Fruit fly (Drosophila melanogaster) Kc167 (cell line): ENCODE data around the gene ND-18.

Experiments
- Myc ChIP-seq: fragments of >200 bp; optimal IDR thresholded peaks from 2 replicates; lab custom pipeline; 2017; ENCODE audit warnings: missing external identifiers
- Sin3A ChIP-seq: fragments of >200 bp; optimal IDR thresholded peaks from 2 replicates; lab custom pipeline; 2018; ENCODE audit warnings: missing external identifiers
- h ChIP-seq: fragments of >200 bp; optimal IDR thresholded peaks from 3 replicates; lab custom pipeline; 2018; ENCODE audit warnings: missing external identifiers
- insv ChIP-seq: fragments of >200 bp; optimal IDR thresholded peaks from 3 replicates; lab custom pipeline; 2018; ENCODE audit warnings: missing external identifiers
- psq ChIP-seq: fragments of >200 bp; optimal IDR thresholded peaks from 2 replicates; lab custom pipeline; 2017; ENCODE audit warnings: missing external identifiers
- ttk ChIP-seq: sonication (Bioruptor generic); optimal IDR thresholded peaks from 2 replicates; lab custom pipeline; 2017; ENCODE audit warnings: missing external identifiers

ND-18 gene

dm6 chrX:19495611-19496583 lies 3.7 kb downstream of the ND-18 start:
- TF ChIP-seq Sin3A (lab: Kevin White, UChicago) (no peak), insv (lab: Kevin White, UChicago) (no peak), ttk (no peak), psq (lab: Kevin White, UChicago) (no peak), Myc (lab: Kevin White, UChicago) (no peak), h (no peak)

- TF ChIP-seq Sin3A (lab: Kevin White, UChicago) (no peak), psq (lab: Kevin White, UChicago) (peak; percentile 88)
Observed at dm6 chrX:19496808-19497259, 4.6 kb downstream of the ND-18 start.

- TF ChIP-seq h (no peak), psq (lab: Kevin White, UChicago) (no peak), ttk (no peak), Sin3A (lab: Kevin White, UChicago) (no peak), insv (lab: Kevin White, UChicago) (no peak), Myc (lab: Kevin White, UChicago) (no peak)
Observed at dm6 chrX:19497782-19498440, 5.7 kb downstream of the ND-18 start.

dm6 chrX:19498755-19499321 lies 6.6 kb downstream of the ND-18 start:
- TF ChIP-seq Myc (lab: Kevin White, UChicago), result no peak
- TF ChIP-seq h, result no peak
- TF ChIP-seq ttk, result no peak
- no peak for TF ChIP-seq Sin3A (lab: Kevin White, UChicago)
- no peak for TF ChIP-seq psq (lab: Kevin White, UChicago)
- no peak for TF ChIP-seq insv (lab: Kevin White, UChicago)

- no peak for TF ChIP-seq psq (lab: Kevin White, UChicago)
- TF ChIP-seq Myc (lab: Kevin White, UChicago), result no peak
- TF ChIP-seq Sin3A (lab: Kevin White, UChicago), result no peak
- TF ChIP-seq h, result no peak
Observed at dm6 chrX:19501274-19501673, 9.1 kb downstream of the ND-18 start.

- TF ChIP-seq Myc (lab: Kevin White, UChicago), result no peak
- no peak for TF ChIP-seq ttk
- TF ChIP-seq insv (lab: Kevin White, UChicago), result no peak
- TF ChIP-seq Sin3A (lab: Kevin White, UChicago), result no peak
- no peak for TF ChIP-seq psq (lab: Kevin White, UChicago)
- TF ChIP-seq h, result no peak
Observed at dm6 chrX:19504170-19504765, 12.0 kb downstream of the ND-18 start.

- TF ChIP-seq psq (lab: Kevin White, UChicago) (peak; percentile 34), ttk (no peak)
Observed at dm6 chrX:19505334-19506185, 13.3 kb downstream of the ND-18 start.

dm6 chrX:19510204-19510603 lies 18.0 kb downstream of the ND-18 start:
- TF ChIP-seq Sin3A (lab: Kevin White, UChicago) (no peak), Myc (lab: Kevin White, UChicago) (no peak), insv (lab: Kevin White, UChicago) (no peak), psq (lab: Kevin White, UChicago) (no peak), h (no peak), ttk (no peak)

- no peak for TF ChIP-seq h
Observed at dm6 chrX:19520376-19520775, 28.2 kb downstream of the ND-18 start.

- TF ChIP-seq Myc (lab: Kevin White, UChicago) (no peak), ttk (no peak), psq (lab: Kevin White, UChicago) (no peak), Sin3A (lab: Kevin White, UChicago) (no peak), h (no peak), insv (lab: Kevin White, UChicago) (no peak)
Observed at dm6 chrX:19520888-19521287, 28.7 kb downstream of the ND-18 start.

dm6 chrX:19521753-19522383 lies 29.6 kb downstream of the ND-18 start, which contains the start of the genes Idh3a and CoRest:
Gene Idh3a, minus strand, starts transcription at chrX:19521810.
Gene CoRest, plus strand, starts transcription at chrX:19521929.
- TF ChIP-seq psq (lab: Kevin White, UChicago) (no peak), Sin3A (lab: Kevin White, UChicago) (peak; percentile 66), h (no peak), ttk (no peak), Myc (lab: Kevin White, UChicago) (no peak), insv (lab: Kevin White, UChicago) (no peak)
